Fruit fly (Drosophila melanogaster) whole organism, embryonic: ENCODE data around the gene Sclp.
A peak's percentile ranks its signal among the peaks of the same experiment; 100 is the strongest.

Source experiments
- Awh ChIP-seq: fragments of 200-800 bp; sonication (Bioruptor generic); IDR thresholded peaks from 2 replicates; pipeline ENCODE4, ENCODE4 v1.3.6; 2022; ENCODE audit warnings: missing biosample characterization, missing genetic modification characterization
- CG10462 ChIP-seq: fragments of 200-800 bp; sonication (Bioruptor generic); optimal IDR thresholded peaks from 2 replicates; lab custom pipeline; 2016; ENCODE audit warnings: missing biosample characterization, missing genetic modification characterization
- CG12744 ChIP-seq: fragments of 200-800 bp; sonication (Bioruptor generic); optimal IDR thresholded peaks from 2 replicates; lab custom pipeline; 2016; ENCODE audit warnings: missing biosample characterization, missing genetic modification characterization
- CG15073 ChIP-seq: fragments of 200-800 bp; sonication (Bioruptor generic); optimal IDR thresholded peaks from 2 replicates; lab custom pipeline; 2016; ENCODE audit warnings: missing biosample characterization, missing genetic modification characterization
- CG15269 ChIP-seq: fragments of 200-800 bp; sonication (Bioruptor generic); optimal IDR thresholded peaks from 2 replicates; lab custom pipeline; 2018; ENCODE audit warnings: missing biosample characterization, mild to moderate bottlenecking, missing genetic modification characterization, moderate library complexity
- CG17328 ChIP-seq: fragments of 200-800 bp; sonication (Bioruptor generic); IDR thresholded peaks from 2 replicates; pipeline ENCODE4 v1.3.6; 2022; ENCODE audit warnings: missing biosample characterization, missing genetic modification characterization
- CG18476 ChIP-seq: fragments of 200-800 bp; sonication (Bioruptor generic); optimal IDR thresholded peaks from 2 replicates; lab custom pipeline; 2016; ENCODE audit warnings: missing biosample characterization, mild to moderate bottlenecking, missing genetic modification characterization
- CG18764 ChIP-seq: fragments of 200-800 bp; sonication (Bioruptor generic); optimal IDR thresholded peaks from 3 replicates; lab custom pipeline; 2016; ENCODE audit warnings: missing biosample characterization, missing genetic modification characterization
- CG2120 ChIP-seq: fragments of 200-800 bp; sonication (Bioruptor generic); optimal IDR thresholded peaks from 3 replicates; lab custom pipeline; 2016; ENCODE audit warnings: missing biosample characterization, missing genetic modification characterization
- CG31224 ChIP-seq: fragments of 200-800 bp; sonication (Bioruptor generic); IDR thresholded peaks from 2 replicates; pipeline ENCODE4 v1.3.6; 2022; ENCODE audit warnings: missing biosample characterization, missing genetic modification characterization
- CG31388 ChIP-seq: fragments of 200-800 bp; sonication (Bioruptor generic); optimal IDR thresholded peaks from 2 replicates; lab custom pipeline; 2016; ENCODE audit warnings: missing biosample characterization, missing genetic modification characterization
- CG3163 ChIP-seq: fragments of 200-800 bp; sonication (Bioruptor generic); optimal IDR thresholded peaks from 3 replicates; lab custom pipeline; 2016; ENCODE audit warnings: missing biosample characterization, missing genetic modification characterization
- CG6175 ChIP-seq: fragments of 200-800 bp; sonication (Bioruptor generic); IDR thresholded peaks from 3 replicates; pipeline ENCODE4 v1.3.6; 2022; ENCODE audit warnings: missing biosample characterization, missing genetic modification characterization
- CG6254 ChIP-seq: fragments of 200-800 bp; sonication (Bioruptor generic); optimal IDR thresholded peaks from 3 replicates; lab custom pipeline; 2017; ENCODE audit warnings: mild to moderate bottlenecking, missing biosample characterization, missing genetic modification reagents, missing genetic modification characterization
- CG7556 ChIP-seq: fragments of 200-800 bp; sonication (Bioruptor generic); optimal IDR thresholded peaks from 2 replicates; lab custom pipeline; 2017; ENCODE audit warnings: missing biosample characterization, mild to moderate bottlenecking, missing genetic modification characterization
- CG7928 ChIP-seq: fragments of 200-800 bp; sonication (Bioruptor generic); optimal IDR thresholded peaks from 2 replicates; lab custom pipeline; 2017; ENCODE audit warnings: missing biosample characterization, mild to moderate bottlenecking, missing genetic modification characterization
- CG8944 ChIP-seq: fragments of 200-800 bp; sonication (Bioruptor generic); optimal IDR thresholded peaks from 3 replicates; lab custom pipeline; 2016; ENCODE audit warnings: missing biosample characterization, missing genetic modification characterization
- CG9797 ChIP-seq: fragments of 200-800 bp; sonication (Bioruptor generic); optimal IDR thresholded peaks from 3 replicates; lab custom pipeline; 2018; ENCODE audit warnings: missing biosample characterization, mild to moderate bottlenecking, missing genetic modification characterization
- D19A ChIP-seq: fragments of 200-800 bp; optimal IDR thresholded peaks from 3 replicates; lab custom pipeline; 2019; ENCODE audit warnings: missing biosample characterization, mild to moderate bottlenecking, missing genetic modification characterization, moderate library complexity
- Dad ChIP-seq: fragments of 200-800 bp; sonication (Bioruptor generic); optimal IDR thresholded peaks from 3 replicates; lab custom pipeline; 2016; ENCODE audit warnings: missing biosample characterization, missing genetic modification characterization
- Dbx ChIP-seq: fragments of 200-800 bp; sonication (Bioruptor generic); IDR thresholded peaks from 3 replicates; pipeline ENCODE4 v1.3.6; 2022; ENCODE audit warnings: missing biosample characterization, missing genetic modification characterization
- Doc3 ChIP-seq: fragments of 200-800 bp; sonication (Bioruptor generic); IDR thresholded peaks from 3 replicates; pipeline ENCODE4 v1.3.6; 2022; ENCODE audit warnings: missing biosample characterization, missing genetic modification characterization; ENCODE audit not compliant: partially characterized antibody
- Myb ChIP-seq: fragments of 200-800 bp; sonication (Bioruptor generic); optimal IDR thresholded peaks from 2 replicates; lab custom pipeline; 2016; ENCODE audit warnings: missing biosample characterization, missing genetic modification characterization
- NK7.1 ChIP-seq: fragments of 200-800 bp; sonication (Bioruptor generic); optimal IDR thresholded peaks from 3 replicates; lab custom pipeline; 2016; ENCODE audit warnings: missing biosample characterization, missing genetic modification characterization
- Opbp ChIP-seq: fragments of 200-800 bp; sonication (Bioruptor generic); IDR thresholded peaks from 3 replicates; pipeline ENCODE4 v1.3.6; 2022; ENCODE audit warnings: missing biosample characterization, missing genetic modification characterization; ENCODE audit not compliant: partially characterized antibody
- Rfx ChIP-seq: fragments of 200-800 bp; sonication (Bioruptor generic); IDR thresholded peaks from 2 replicates; pipeline ENCODE4 v1.3.6; 2022; ENCODE audit warnings: missing biosample characterization, missing genetic modification characterization
- Spps ChIP-seq: fragments of 200-800 bp; sonication (Bioruptor generic); optimal IDR thresholded peaks from 2 replicates; lab custom pipeline; 2018; ENCODE audit warnings: missing biosample characterization, mild to moderate bottlenecking, missing genetic modification characterization
- Sry-β ChIP-seq: fragments of 200-800 bp; sonication (Bioruptor generic); optimal IDR thresholded peaks from 2 replicates; lab custom pipeline; 2018; ENCODE audit warnings: missing biosample characterization, mild to moderate bottlenecking, missing genetic modification characterization, moderate library complexity
- Taf1 ChIP-seq: fragments of 200-800 bp; sonication (Bioruptor generic); IDR thresholded peaks from 2 replicates; pipeline ENCODE4 v1.3.6; 2022; ENCODE audit warnings: missing biosample characterization, missing genetic modification characterization
- bab2 ChIP-seq: fragments of 200-800 bp; sonication (Bioruptor generic); optimal IDR thresholded peaks from 2 replicates; lab custom pipeline; 2016; ENCODE audit warnings: missing biosample characterization, missing genetic modification characterization
- btn ChIP-seq: fragments of 200-800 bp; sonication (Bioruptor generic); optimal IDR thresholded peaks from 2 replicates; lab custom pipeline; 2016; ENCODE audit warnings: missing biosample characterization, missing genetic modification characterization
- chinmo ChIP-seq: fragments of 200-800 bp; sonication (Bioruptor generic); IDR thresholded peaks from 4 replicates; pipeline ENCODE4 v1.3.6; 2022; ENCODE audit warnings: missing biosample characterization, missing genetic modification characterization; ENCODE audit not compliant: partially characterized antibody
- croc ChIP-seq: fragments of 200-800 bp; sonication (Bioruptor generic); conservative IDR thresholded peaks from 3 replicates; pipeline ENCODE4 v1.3.6; 2022; ENCODE audit warnings: missing biosample characterization, missing genetic modification characterization
- crp ChIP-seq, 2 experiments: fragments of 200-800 bp; sonication (Bioruptor generic); optimal IDR thresholded peaks; 2 replicates in 1 of 2; 3 replicates in 1 of 2; lab custom pipeline; 2017; ENCODE audit warnings: missing biosample characterization in 2 of 2, missing genetic modification characterization in 2 of 2, mild to moderate bottlenecking in 1 of 2, moderate library complexity in 1 of 2
- ems ChIP-seq: fragments of 200-800 bp; sonication (Bioruptor generic); optimal IDR thresholded peaks from 3 replicates; lab custom pipeline; 2016; ENCODE audit warnings: missing biosample characterization, missing genetic modification characterization
- ewg ChIP-seq: fragments of 200-800 bp; sonication (Bioruptor generic); optimal IDR thresholded peaks from 3 replicates; lab custom pipeline; 2017; ENCODE audit warnings: mild to moderate bottlenecking, missing biosample characterization, missing genetic modification reagents, missing genetic modification characterization
- fd64A ChIP-seq: fragments of 200-800 bp; sonication (Bioruptor generic); optimal IDR thresholded peaks from 3 replicates; lab custom pipeline; 2018; ENCODE audit warnings: missing biosample characterization, mild to moderate bottlenecking, missing genetic modification characterization
- fu2 ChIP-seq: fragments of 200-800 bp; sonication (Bioruptor generic); optimal IDR thresholded peaks from 2 replicates; lab custom pipeline; 2016; ENCODE audit warnings: missing biosample characterization, missing genetic modification characterization
- gsb ChIP-seq: fragments of 200-800 bp; sonication (Bioruptor generic); IDR thresholded peaks from 2 replicates; pipeline ENCODE4 v1.3.6; 2022; ENCODE audit warnings: missing biosample characterization, missing genetic modification characterization
- ken ChIP-seq: fragments of 200-800 bp; sonication (Bioruptor generic); IDR thresholded peaks from 3 replicates; pipeline ENCODE4 v1.3.6; 2022; ENCODE audit warnings: missing biosample characterization, missing genetic modification characterization
- lab ChIP-seq: fragments of 200-800 bp; sonication (Bioruptor generic); optimal IDR thresholded peaks from 3 replicates; lab custom pipeline; 2017; ENCODE audit warnings: missing biosample characterization, missing genetic modification characterization, mild to moderate bottlenecking, moderate library complexity, missing genetic modification reagents
- mld ChIP-seq: fragments of 200-800 bp; sonication (Bioruptor generic); IDR thresholded peaks from 3 replicates; pipeline ENCODE4 v1.3.6; 2022; ENCODE audit warnings: missing biosample characterization, missing genetic modification characterization; ENCODE audit not compliant: partially characterized antibody
- nom ChIP-seq: fragments of 200-800 bp; sonication (Bioruptor generic); optimal IDR thresholded peaks from 2 replicates; lab custom pipeline; 2017; ENCODE audit warnings: missing biosample characterization, missing genetic modification characterization, mild to moderate bottlenecking, moderate library complexity, missing genetic modification reagents
- onecut ChIP-seq: fragments of 200-800 bp; sonication (Bioruptor generic); IDR thresholded peaks from 2 replicates; pipeline ENCODE4 v1.3.6; 2022; ENCODE audit warnings: missing biosample characterization, missing genetic modification characterization
- pan ChIP-seq, 4 experiments: fragments of >200 bp in 3 of 4; fragments of 200-800 bp in 1 of 4; sonication (Bioruptor generic) in 1 of 4; optimal IDR thresholded peaks in 3 of 4; IDR thresholded peaks in 1 of 4; 2 replicates each; pipeline versions ENCODE4 v1.3.6 to Lab custom; 2017 to 2022; ENCODE audit warnings: missing biosample characterization in 2 of 4, missing genetic modification characterization in 2 of 4, mixed read lengths in 1 of 4
- peb ChIP-seq: fragments of 200-800 bp; sonication (Bioruptor generic); IDR thresholded peaks from 2 replicates; pipeline ENCODE4 v1.3.6; 2022; ENCODE audit warnings: missing biosample characterization, missing genetic modification characterization
- rib ChIP-seq: fragments of 200-800 bp; sonication (Bioruptor generic); IDR thresholded peaks from 2 replicates; pipeline ENCODE4 v1.3.6; 2022; ENCODE audit warnings: missing biosample characterization, missing genetic modification characterization
- sens ChIP-seq: fragments of 200-800 bp; sonication (Bioruptor generic); peaks from one replicate; lab custom pipeline; 2016; ENCODE audit warnings: missing biosample characterization, missing genetic modification characterization
- tio ChIP-seq: fragments of 200-800 bp; sonication (Bioruptor generic); optimal IDR thresholded peaks from 2 replicates; lab custom pipeline; 2017; ENCODE audit warnings: missing biosample characterization, missing genetic modification characterization, inconsistent platforms
- ttk ChIP-seq: fragments of 200-800 bp; sonication (Bioruptor generic); IDR thresholded peaks from 2 replicates; pipeline ENCODE4 v2.1.2; 2022; ENCODE audit warnings: missing biosample characterization, missing genetic modification characterization

The Sclp gene

DNA sequence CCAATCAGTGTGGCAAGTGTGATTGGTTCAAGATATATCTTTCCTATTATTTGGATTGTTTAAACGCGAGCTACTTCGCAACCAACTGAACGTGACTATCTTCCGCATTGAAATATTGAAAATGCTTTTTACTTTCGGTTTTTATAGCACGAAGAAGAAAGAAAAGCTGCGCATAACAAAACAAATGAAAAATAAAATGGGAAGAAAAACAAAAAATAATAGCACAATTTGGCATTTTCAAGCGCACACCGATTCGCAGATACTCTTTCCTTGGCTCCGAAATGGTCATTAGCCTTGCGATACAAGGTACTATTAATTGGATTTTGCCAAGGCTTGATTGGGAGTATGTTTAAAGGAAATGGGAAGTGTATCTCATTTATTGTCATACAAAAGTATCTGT lies at the start of gene Sclp:
Gene Sclp, minus strand, starts transcription at position 101 of the 400 bp plus-strand sequence.
- TF ChIP-seq rib (GFP tag; lab: Robert Waterston, UW) (no peak), Spps (no peak), Sry-β (no peak), croc (GFP tag; lab: Robert Waterston, UW) (no peak), D19A (tag; lab: Kevin White, UChicago) (peak; percentile 75)

DNA sequence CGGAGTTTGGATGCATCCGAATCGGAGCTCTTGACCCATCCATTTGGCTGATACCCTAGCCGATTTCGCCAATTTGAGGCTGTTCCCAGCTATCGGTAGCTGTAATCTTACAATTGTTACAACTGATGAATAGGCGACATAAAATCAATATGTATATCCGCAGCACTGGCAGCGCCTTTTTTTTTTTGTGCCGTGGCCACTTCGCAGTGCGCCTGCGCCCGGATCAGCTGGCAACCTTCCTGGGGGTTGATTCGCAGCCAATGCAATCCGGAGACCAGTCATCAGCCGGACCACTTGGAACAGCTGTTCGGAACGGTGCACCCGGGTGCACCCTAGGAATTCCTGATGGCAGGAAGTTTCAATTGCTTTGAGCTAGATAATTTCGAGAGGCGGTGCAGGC lies 6.3 kb upstream of the Sclp start, which contains the start of gene Pdzd8:
Gene Pdzd8, minus strand, starts transcription at position 125 of the 400 bp plus-strand sequence.
- no peak for TF ChIP-seq btn (GFP tag; lab: Kevin White, UChicago)
- no peak for TF ChIP-seq Dad (GFP tag; lab: Kevin White, UChicago)
- TF ChIP-seq CG18476 = no peak
- peak in 1 of 2 experiments; percentile 62 for TF ChIP-seq crp (GFP tag; optimal IDR thresholded peaks at IDR 0.05; lab: Kevin White, UChicago)
- TF ChIP-seq CG15073 = no peak
- no peak for TF ChIP-seq Doc3 (GFP tag; lab: Robert Waterston, UW)
- TF ChIP-seq CG10462 = no peak
- no peak for TF ChIP-seq bab2
- no peak for TF ChIP-seq tio (GFP tag; lab: Kevin White, UChicago)
- no peak for TF ChIP-seq CG7556 (GFP tag; lab: Kevin White, UChicago)
- no peak for TF ChIP-seq Awh (GFP tag; lab: Robert Waterston, UW)
- no peak for TF ChIP-seq Dbx (GFP tag; lab: Robert Waterston, UW)
- no peak for TF ChIP-seq fu2 (GFP tag; lab: Kevin White, UChicago)
- TF ChIP-seq Opbp (GFP tag; lab: Robert Waterston, UW) = no peak
- no peak for TF ChIP-seq CG12744 (GFP tag; lab: Kevin White, UChicago)
- TF ChIP-seq ems (GFP tag; lab: Kevin White, UChicago) = no peak
- TF ChIP-seq CG8944 (GFP tag; lab: Kevin White, UChicago) = no peak
- TF ChIP-seq ewg (GFP tag; lab: Kevin White, UChicago) = peak; percentile 89
- no peak for TF ChIP-seq CG9797 (GFP tag; lab: Kevin White, UChicago)
- peak; percentile 93 for TF ChIP-seq onecut (GFP tag; lab: Robert Waterston, UW)
- TF ChIP-seq CG2120 (GFP tag; lab: Kevin White, UChicago) = no peak
- TF ChIP-seq CG6254 (GFP tag; lab: Kevin White, UChicago) = no peak
- no peak for TF ChIP-seq CG7928
- TF ChIP-seq ttk (GFP tag; lab: Robert Waterston, UW) = no peak
- TF ChIP-seq Myb (GFP tag; lab: Kevin White, UChicago) = no peak
- no peak for TF ChIP-seq CG17328 (GFP tag; lab: Robert Waterston, UW)
- TF ChIP-seq fd64A (GFP tag; lab: Kevin White, UChicago) = no peak
- no peak for TF ChIP-seq NK7.1 (GFP tag; lab: Kevin White, UChicago)
- TF ChIP-seq gsb (GFP tag; lab: Robert Waterston, UW) = no peak
- TF ChIP-seq chinmo = 0 out of 4 replicates have a peak, but pooled peaks have one; percentile 15
- no peak for TF ChIP-seq CG15269 (tag; lab: Kevin White, UChicago)

DNA sequence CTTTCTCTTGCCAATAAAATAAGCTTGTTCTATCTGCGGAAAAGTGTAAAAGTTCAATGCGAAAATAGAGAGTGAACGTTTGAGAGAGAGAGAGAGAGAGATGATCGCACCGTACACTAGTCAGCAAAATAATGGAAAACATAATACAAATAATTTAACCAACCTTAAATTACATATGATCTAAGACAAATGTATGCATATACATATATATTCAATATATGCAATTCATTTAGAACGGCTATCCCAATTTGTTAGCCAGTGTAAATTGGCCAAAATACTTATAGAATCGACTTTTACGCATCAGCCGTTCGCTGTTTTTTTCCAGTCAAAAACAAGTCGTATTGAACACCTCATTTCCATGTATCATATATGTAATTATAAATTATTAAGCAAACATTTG lies 751 bp upstream of the Sclp start:
- TF ChIP-seq CG18764 (GFP tag; lab: Kevin White, UChicago) = peak; percentile 4
- TF ChIP-seq CG3163 (GFP tag; lab: Kevin White, UChicago) = no peak
- 0 out of 3 replicates have a peak, but pooled peaks have one; percentile 20 for TF ChIP-seq CG6175 (GFP tag; lab: Robert Waterston, UW)
- TF ChIP-seq Taf1 = peak; percentile 64
- no peak for TF ChIP-seq nom
- peak; percentile 75 for TF ChIP-seq ttk (GFP tag; lab: Robert Waterston, UW)
- no peak for TF ChIP-seq mld (GFP tag; lab: Robert Waterston, UW)
- TF ChIP-seq pan (optimal IDR thresholded peaks at IDR 0.05; lab: Kevin White, UChicago) = no peak
- peak in 1 of 2 experiments; percentile 82 for TF ChIP-seq pan (GFP tag; optimal IDR thresholded peaks at IDR 0.05 in 1 of 2, IDR thresholded peaks at IDR 0.05 in 1 of 2)
- peak; percentile 39; the same call in 1 of the 2 replicates for TF ChIP-seq peb (GFP tag; lab: Robert Waterston, UW)
- peak; percentile 58 for TF ChIP-seq CG31224 (GFP tag; lab: Robert Waterston, UW)
- peak; percentile 90 for TF ChIP-seq Rfx (GFP tag; lab: Robert Waterston, UW)
- peak; percentile 65 for TF ChIP-seq lab (GFP tag; lab: Kevin White, UChicago)
- peak; percentile 20 for TF ChIP-seq CG31388
- TF ChIP-seq sens (GFP tag; lab: Kevin White, UChicago) = peak; percentile 89
- TF ChIP-seq ken (GFP tag; lab: Robert Waterston, UW) = peak; percentile 70; the same call in 2 of the 3 replicates
